Fruit fly (Drosophila melanogaster): ENCODE results near the gene CG13293.

Gene CG13293

DNA sequence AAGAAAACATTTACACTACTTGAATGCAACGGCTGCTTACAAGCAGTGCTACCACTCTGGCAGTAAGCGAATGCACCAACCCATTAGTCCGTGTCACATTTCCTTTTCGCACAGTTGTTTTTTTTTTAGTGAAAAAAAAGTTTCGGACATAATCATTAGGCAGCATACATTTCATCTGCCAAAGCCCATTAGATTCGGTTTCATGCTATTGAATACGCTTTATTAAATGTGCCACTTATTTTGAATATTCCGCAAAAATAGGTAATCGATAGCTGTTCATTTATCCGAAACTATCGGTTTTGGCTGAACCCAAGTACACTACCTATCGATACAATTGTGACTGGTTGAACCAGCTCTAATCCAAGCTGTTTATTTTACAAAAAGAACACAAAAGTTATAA lies 27.9 kb upstream of the CG13293 start, which contains the start of gene tant:
Gene tant (plus strand): TSS at position 334 of the 400 bp plus-strand sequence.
- TF ChIP-seq Camta (GFP tag; optimal IDR thresholded peaks at IDR 0.05) (peak; percentile 41), CTCF (GFP tag; optimal IDR thresholded peaks at IDR 0.05) (peak; percentile 68), sna (GFP tag; IDR thresholded peaks at IDR 0.05; ENCODE audit: partially characterized antibody) (peak; percentile 92), insv (GFP tag; optimal IDR thresholded peaks at IDR 0.05) (no peak), Dbx (GFP tag; IDR thresholded peaks at IDR 0.05) (no peak), chif (GFP tag; optimal IDR thresholded peaks at IDR 0.05) (peak in 1 of 2 experiments; percentile 13), ems (GFP tag; optimal IDR thresholded peaks at IDR 0.05) (no peak), CG1603 (tag; optimal IDR thresholded peaks at IDR 0.05) (peak; percentile 31), Xbp1 (GFP tag; optimal IDR thresholded peaks at IDR 0.05) (peak; percentile 11), ab (GFP tag; optimal IDR thresholded peaks at IDR 0.05) (no peak), Gug (GFP tag; IDR thresholded peaks at IDR 0.05) (no peak), CG32532 (GFP tag; IDR thresholded peaks at IDR 0.05) (no peak), Vsx1 (GFP tag; optimal IDR thresholded peaks at IDR 0.05) (no peak), CG2199 (GFP tag; IDR thresholded peaks at IDR 0.05) (no peak), CG16779 (GFP tag; IDR thresholded peaks at IDR 0.05) (no peak), dmrt99B (tag; optimal IDR thresholded peaks at IDR 0.05) (no peak), CG5180 (GFP tag; optimal IDR thresholded peaks at IDR 0.05) (no peak), CG4707 (GFP tag; optimal IDR thresholded peaks at IDR 0.05) (no peak), lov (optimal IDR thresholded peaks at IDR 0.05) (no peak), lov (GFP tag; IDR thresholded peaks at IDR 0.05) (no peak), fru (optimal IDR thresholded peaks at IDR 0.05) (no peak), ham (GFP tag; IDR thresholded peaks at IDR 0.05) (no peak), bsh (GFP tag; optimal IDR thresholded peaks at IDR 0.05) (no peak), Fer2 (tag; optimal IDR thresholded peaks at IDR 0.05) (no peak), sens (GFP tag) (peak; percentile 75), pzg (GFP tag; optimal IDR thresholded peaks at IDR 0.05) (peak; percentile 76), CG4424 (GFP tag; optimal IDR thresholded peaks at IDR 0.05) (no peak), Med (GFP tag) (peak; percentile 65), crc (GFP tag; optimal IDR thresholded peaks at IDR 0.05) (no peak), mirr (GFP tag; optimal IDR thresholded peaks at IDR 0.05) (no peak), bigmax (GFP tag; optimal IDR thresholded peaks at IDR 0.05) (no peak), CG10979 (tag; optimal IDR thresholded peaks at IDR 0.05) (peak; percentile 12), CG8388 (GFP tag; optimal IDR thresholded peaks at IDR 0.05) (no peak), Trl (optimal IDR thresholded peaks at IDR 0.05) (no peak), Trl (GFP tag; optimal IDR thresholded peaks at IDR 0.05) (no peak), CG34376 (GFP tag; optimal IDR thresholded peaks at IDR 0.05) (no peak), CG11085 (GFP tag; IDR thresholded peaks at IDR 0.05) (no peak), B-H1 (GFP tag; IDR thresholded peaks at IDR 0.05) (no peak), CG17361 (GFP tag; IDR thresholded peaks at IDR 0.05) (peak; percentile 57; the same call in 2 of the 3 replicates), CG17568 (GFP tag; optimal IDR thresholded peaks at IDR 0.05) (no peak), CG2875 (GFP tag; optimal IDR thresholded peaks at IDR 0.05) (no peak), tin (GFP tag; optimal IDR thresholded peaks at IDR 0.05) (no peak), CG33213 (GFP tag; optimal IDR thresholded peaks at IDR 0.05) (peak; percentile 64), abd-A (tag; optimal IDR thresholded peaks at IDR 0.05) (no peak), CG43689 (GFP tag; IDR thresholded peaks at IDR 0.05) (no peak), CG42726 (GFP tag; IDR thresholded peaks at IDR 0.05; ENCODE audit: partially characterized antibody) (peak; percentile 74; the same call in 1 of the 2 replicates), kni (GFP tag; optimal IDR thresholded peaks at IDR 0.05) (no peak), chm (GFP tag; IDR thresholded peaks at IDR 0.05) (no peak), B-H2 (GFP tag; optimal IDR thresholded peaks at IDR 0.05) (no peak), NC2β (GFP tag; optimal IDR thresholded peaks at IDR 0.05) (no peak), gt (GFP tag; IDR thresholded peaks at IDR 0.05) (no peak), Gsc (GFP tag; IDR thresholded peaks at IDR 0.05) (no peak), Bdp1 (GFP tag; optimal IDR thresholded peaks at IDR 0.05) (peak; percentile 11), ci (GFP tag; IDR thresholded peaks at IDR 0.05) (no peak)
